Worm (Caenorhabditis elegans): ENCODE measurements around the gene F28A10.4.

F28A10.4 gene

ce11 chrII:875739-876138, 31.7 kb downstream of the F28A10.4 start:
- TF ChIP-seq nhr-28 (tag; optimal IDR thresholded peaks at IDR 0.05) (no peak), fkh-4 (tag; optimal IDR thresholded peaks at IDR 0.05; ENCODE audit: borderline replicate concordance) (no peak), alr-1 (tag; optimal IDR thresholded peaks at IDR 0.05; ENCODE audit: borderline replicate concordance) (no peak), dpl-1 (GFP tag; optimal IDR thresholded peaks at IDR 0.05) (no peak), rnt-1 (tag; optimal IDR thresholded peaks at IDR 0.05) (no peak), snu-23 (GFP tag; optimal IDR thresholded peaks at IDR 0.05) (no peak), nhr-12 (tag; optimal IDR thresholded peaks at IDR 0.05) (no peak), unc-30 (tag; optimal IDR thresholded peaks at IDR 0.05) (no peak), unc-86 (tag; optimal IDR thresholded peaks at IDR 0.05) (no peak), nhr-84 (tag; optimal IDR thresholded peaks at IDR 0.05) (no peak), C34B4.2 (tag; optimal IDR thresholded peaks at IDR 0.05) (no peak), fkh-10 (GFP tag; optimal IDR thresholded peaks at IDR 0.05) (no peak), pqm-1 (tag; optimal IDR thresholded peaks at IDR 0.05) (no peak), lin-14 (GFP tag; optimal IDR thresholded peaks at IDR 0.05) (no peak)

DNA sequence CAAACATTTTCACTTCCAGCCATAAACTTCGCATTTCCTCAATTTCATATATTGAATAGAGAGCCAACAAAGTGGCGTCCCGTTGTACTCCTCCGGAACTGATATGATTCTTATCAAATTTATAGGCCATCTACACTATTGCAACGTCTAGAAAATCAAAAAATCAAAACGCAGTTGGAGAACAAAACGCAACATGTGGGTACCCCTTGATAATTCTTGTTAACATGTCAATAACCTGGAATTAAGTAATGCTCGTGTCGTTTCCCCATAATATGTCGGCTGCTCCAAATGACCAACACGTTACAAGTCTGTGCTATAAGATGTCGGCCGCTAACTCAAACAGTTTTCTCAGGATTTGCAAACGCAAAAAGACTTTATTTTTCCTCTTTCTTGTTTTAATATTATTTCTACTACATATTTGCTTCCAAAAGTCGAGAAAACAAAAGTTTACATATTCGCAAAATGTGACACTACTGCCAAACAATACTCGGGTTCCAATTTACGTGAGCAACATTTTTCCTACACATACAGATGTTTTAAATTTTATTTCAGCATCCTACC, 36.7 kb downstream of the F28A10.4 start:
- TF ChIP-seq lin-13 (GFP tag; optimal IDR thresholded peaks at IDR 0.05) = no peak
- TF ChIP-seq tbx-2 (tag; optimal IDR thresholded peaks at IDR 0.05) = no peak
- no peak for TF ChIP-seq snpc-4 (tag; optimal IDR thresholded peaks at IDR 0.05)
- TF ChIP-seq ets-5 (GFP tag; IDR thresholded peaks at IDR 0.05) = no peak
- TF ChIP-seq sup-37 (GFP tag; optimal IDR thresholded peaks at IDR 0.05) = no peak
- no peak for TF ChIP-seq sptf-1 (tag; optimal IDR thresholded peaks at IDR 0.05)
- peak; percentile 21 for TF ChIP-seq nhr-20 (tag; optimal IDR thresholded peaks at IDR 0.05)
- no peak for TF ChIP-seq nhr-12 (tag; optimal IDR thresholded peaks at IDR 0.05)
- no peak for TF ChIP-seq hlh-4 (tag; optimal IDR thresholded peaks at IDR 0.05)
- no peak for TF ChIP-seq ceh-63 (GFP tag; optimal IDR thresholded peaks at IDR 0.05)
- TF ChIP-seq unc-30 (tag; optimal IDR thresholded peaks at IDR 0.05) = no peak
- no peak for TF ChIP-seq xbp-1 (tag; optimal IDR thresholded peaks at IDR 0.05)
- TF ChIP-seq elt-2 (tag; optimal IDR thresholded peaks at IDR 0.05) = peak; percentile 79
- TF ChIP-seq nhr-11 (tag; optimal IDR thresholded peaks at IDR 0.05) = no peak
- no peak for TF ChIP-seq zag-1 (tag; optimal IDR thresholded peaks at IDR 0.05)
- TF ChIP-seq dsc-1 (tag; optimal IDR thresholded peaks at IDR 0.05) = no peak

ce11 chrII:884204-884603, 40.1 kb downstream of the F28A10.4 start:
- TF ChIP-seq elt-2 (tag; optimal IDR thresholded peaks at IDR 0.05) = peak; percentile 38
- TF ChIP-seq egl-13 (tag; optimal IDR thresholded peaks at IDR 0.05) = no peak
- TF ChIP-seq nhr-20 (tag; optimal IDR thresholded peaks at IDR 0.05) = peak; percentile 44

ce11 chrII:888024-888423, 44.0 kb downstream of the F28A10.4 start, which contains the start of gene T07D3.4:
Gene T07D3.4, plus strand, starts transcription at chrII:888309.
- TF ChIP-seq lin-14 (GFP tag; optimal IDR thresholded peaks at IDR 0.05) (no peak), ceh-88 (GFP tag; IDR thresholded peaks at IDR 0.05) (no peak), elt-2 (tag; optimal IDR thresholded peaks at IDR 0.05) (peak; percentile 83), F16B12.6 (tag; optimal IDR thresholded peaks at IDR 0.05) (no peak), nhr-20 (tag; optimal IDR thresholded peaks at IDR 0.05) (peak; percentile 31), lin-35 (GFP tag; optimal IDR thresholded peaks at IDR 0.05) (peak in 1 of 2 experiments; percentile 14)

All from whole organism, L1 larva.